Worm (Caenorhabditis elegans): ENCODE data around the gene K01C8.2.

DNA sequence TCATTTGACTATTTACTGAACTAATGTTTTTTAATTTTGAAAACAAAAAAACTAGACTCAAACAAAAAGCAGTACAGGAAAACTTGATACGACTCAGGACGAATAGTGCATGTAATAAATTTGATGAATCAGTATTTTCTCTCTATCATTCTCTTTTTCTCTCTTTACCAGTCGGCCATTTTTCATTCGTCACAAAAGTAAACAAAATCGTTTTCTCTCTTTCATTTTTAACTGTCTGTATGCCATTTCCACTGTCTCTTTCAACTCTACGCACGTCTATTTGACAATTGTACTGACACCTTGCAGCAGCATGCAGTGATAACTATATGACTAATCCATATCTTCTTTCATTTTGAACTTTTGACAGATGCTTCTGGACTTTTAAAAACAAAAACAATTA, 20.5 kb downstream of the K01C8.2 start, which contains the start of the genes F35C11.2 and F35C11.4:
- TF ChIP-seq ztf-11 (tag; optimal IDR thresholded peaks at IDR 0.05) (no peak), unc-62 (GFP tag; optimal IDR thresholded peaks at IDR 0.05) (no peak), snpc-4 (tag; optimal IDR thresholded peaks at IDR 0.05) (no peak)

Measured in whole organism, mixed stage, embryonic.